Fruit fly (Drosophila melanogaster): ENCODE measurements around the gene smog.
A peak's percentile ranks its signal among the peaks of the same experiment; 100 is the strongest.

The smog gene

dm6 chr2L:4887382-4888219 lies 34.9 kb downstream of the smog start (continued):
- peak; percentile 94 for TF ChIP-seq CG15336 (GFP tag; IDR thresholded peaks at IDR 0.05)
- peak; percentile 99 for TF ChIP-seq svp (GFP tag)
- peak; percentile 85 for TF ChIP-seq spab (GFP tag; optimal IDR thresholded peaks at IDR 0.05)
- TF ChIP-seq CG8319 (GFP tag; optimal IDR thresholded peaks at IDR 0.05): peak; percentile 89
- TF ChIP-seq Sox15 (GFP tag; optimal IDR thresholded peaks at IDR 0.05): peak; percentile 86
- peak; percentile 92 for TF ChIP-seq CG1621 (tag; optimal IDR thresholded peaks at IDR 0.05)
- TF ChIP-seq OdsH (GFP tag; optimal IDR thresholded peaks at IDR 0.05): peak; percentile 95
- peak; percentile 85 for TF ChIP-seq Hr39 (GFP tag; optimal IDR thresholded peaks at IDR 0.05)
- TF ChIP-seq CG31627 (GFP tag; optimal IDR thresholded peaks at IDR 0.05): peak; percentile 87
- TF ChIP-seq eg (GFP tag; IDR thresholded peaks at IDR 0.05): peak; percentile 95
- peak; percentile 88 for TF ChIP-seq cyc (GFP tag; optimal IDR thresholded peaks at IDR 0.05)
- TF ChIP-seq CG7368 (GFP tag; optimal IDR thresholded peaks at IDR 0.05): peak; percentile 85
- TF ChIP-seq CG4318 (GFP tag; optimal IDR thresholded peaks at IDR 0.05): peak; percentile 87
- peak; percentile 91 for TF ChIP-seq CG10669 (GFP tag; optimal IDR thresholded peaks at IDR 0.05)
- peak; percentile 92 for TF ChIP-seq CG6808 (GFP tag; optimal IDR thresholded peaks at IDR 0.05)
- peak; percentile 95 for TF ChIP-seq dsx (GFP tag; optimal IDR thresholded peaks at IDR 0.05; ENCODE audit: poor library complexity, severe bottlenecking)
- TF ChIP-seq Blimp-1 (GFP tag; optimal IDR thresholded peaks at IDR 0.05): peak; percentile 66
- TF ChIP-seq CG11762 (GFP tag; optimal IDR thresholded peaks at IDR 0.05; ENCODE audit: insufficient read depth): peak; percentile 92
- peak; percentile 89 for TF ChIP-seq esn (GFP tag; optimal IDR thresholded peaks at IDR 0.05)
- peak; percentile 83 for TF ChIP-seq dac (GFP tag; optimal IDR thresholded peaks at IDR 0.05)
- peak; percentile 83 for TF ChIP-seq Met (GFP tag; optimal IDR thresholded peaks at IDR 0.05)
- peak; percentile 94 for TF ChIP-seq CG8119 (GFP tag; IDR thresholded peaks at IDR 0.05)
- TF ChIP-seq Smox (GFP tag; optimal IDR thresholded peaks at IDR 0.05): peak; percentile 86

DNA sequence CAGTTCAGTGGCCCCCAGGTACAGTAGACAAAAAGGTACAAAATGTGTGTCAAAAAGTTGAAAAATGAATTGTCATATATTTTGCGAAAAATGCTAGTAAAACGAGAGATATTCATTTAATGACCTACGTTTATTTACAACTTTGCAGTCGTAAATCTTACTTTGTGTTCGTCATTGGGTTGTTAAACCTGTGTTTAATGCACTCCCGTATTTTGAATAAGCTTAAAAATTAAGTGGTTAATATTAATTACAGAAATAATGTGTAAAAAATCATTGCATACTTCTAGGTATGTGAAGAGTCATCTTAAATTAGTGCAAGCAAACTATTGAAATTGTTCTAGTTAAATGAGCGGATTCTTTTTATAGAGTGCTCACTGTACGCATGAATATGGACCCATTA lies 35.9 kb downstream of the smog start:
- peak; percentile 12 for TF ChIP-seq acj6 (GFP tag; optimal IDR thresholded peaks at IDR 0.05)
- peak; percentile 37 for TF ChIP-seq CG6808 (GFP tag; optimal IDR thresholded peaks at IDR 0.05)
- TF ChIP-seq CG10631 (GFP tag; optimal IDR thresholded peaks at IDR 0.05): peak; percentile 44
- peak; percentile 16 for TF ChIP-seq CG32006 (GFP tag; optimal IDR thresholded peaks at IDR 0.05)
- peak; percentile 30 for TF ChIP-seq OdsH (GFP tag; optimal IDR thresholded peaks at IDR 0.05)
- no peak for TF ChIP-seq esn (GFP tag; optimal IDR thresholded peaks at IDR 0.05)
- TF ChIP-seq Met (GFP tag; optimal IDR thresholded peaks at IDR 0.05): peak; percentile 24
- peak; percentile 48 for TF ChIP-seq CG3032 (tag; optimal IDR thresholded peaks at IDR 0.05)
- no peak for TF ChIP-seq CG34406 (GFP tag; optimal IDR thresholded peaks at IDR 0.05)
- peak; percentile 25 for TF ChIP-seq Hr4 (GFP tag; optimal IDR thresholded peaks at IDR 0.05)
- peak; percentile 25 for TF ChIP-seq spab (GFP tag; optimal IDR thresholded peaks at IDR 0.05)
- TF ChIP-seq Hr39 (GFP tag; optimal IDR thresholded peaks at IDR 0.05): peak; percentile 13
- TF ChIP-seq Eip78C (GFP tag): peak; percentile 75
- TF ChIP-seq CG1621 (tag; optimal IDR thresholded peaks at IDR 0.05): peak; percentile 6
- peak; percentile 1 for TF ChIP-seq CG31627 (GFP tag; optimal IDR thresholded peaks at IDR 0.05)
- peak; percentile 25 for TF ChIP-seq CG10669 (GFP tag; optimal IDR thresholded peaks at IDR 0.05)
- no peak for TF ChIP-seq CG9139 (GFP tag; optimal IDR thresholded peaks at IDR 0.05)
- TF ChIP-seq Ets96B (tag; optimal IDR thresholded peaks at IDR 0.05): peak; percentile 37
- no peak for TF ChIP-seq Eip93F (GFP tag; optimal IDR thresholded peaks at IDR 0.05)
- TF ChIP-seq CG16779 (tag; optimal IDR thresholded peaks at IDR 0.05): no peak
- no peak for TF ChIP-seq fd85E (GFP tag; optimal IDR thresholded peaks at IDR 0.05)
- peak; percentile 2 for TF ChIP-seq CG6792 (GFP tag; optimal IDR thresholded peaks at IDR 0.05)
- TF ChIP-seq Blimp-1 (GFP tag; optimal IDR thresholded peaks at IDR 0.05): no peak
- TF ChIP-seq fd59A (GFP tag; optimal IDR thresholded peaks at IDR 0.05): peak; percentile 12
- peak; percentile 8 for TF ChIP-seq topi (GFP tag; optimal IDR thresholded peaks at IDR 0.05)
- TF ChIP-seq Sox14 (GFP tag; optimal IDR thresholded peaks at IDR 0.05): peak; percentile 7
- TF ChIP-seq vri (GFP tag; optimal IDR thresholded peaks at IDR 0.05): no peak
- no peak for TF ChIP-seq fkh (GFP tag; optimal IDR thresholded peaks at IDR 0.05)
- TF ChIP-seq CG6854 (GFP tag; optimal IDR thresholded peaks at IDR 0.05): no peak

All from whole organism, prepupa.